Worm (Caenorhabditis elegans): ENCODE measurements around the gene F14D7.1.
"Not testable (repeated sequence)": the region's sequence is repeated elsewhere in the genome, so short reads cannot be mapped to it uniquely, and the experiment has no call there.

Gene F14D7.1

DNA sequence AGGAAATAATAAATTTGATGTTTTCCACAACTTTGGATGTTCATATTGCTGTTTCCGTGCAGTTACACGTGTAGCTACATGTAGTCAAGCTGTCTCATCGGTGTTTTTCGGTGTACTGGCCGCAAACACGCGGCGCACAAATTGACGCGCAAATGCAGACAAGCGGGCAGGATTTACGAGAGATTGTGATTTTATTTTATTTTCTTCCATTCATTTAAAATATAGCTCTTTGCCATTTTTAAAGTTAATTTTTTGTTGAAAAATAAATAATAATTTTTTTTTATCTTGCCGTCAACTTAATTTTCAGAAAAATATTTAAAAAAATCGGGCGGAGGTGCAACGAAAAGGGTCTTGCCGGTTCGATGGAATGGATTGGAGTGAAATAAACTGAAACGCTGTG is 15.0 kb downstream of the F14D7.1 start, which contains the start of gene F40G12.7:
Gene F40G12.7, plus strand, starts transcription at position 301 of the 400 bp plus-strand sequence.
- TF ChIP-seq ccch-3 (GFP tag; optimal IDR thresholded peaks at IDR 0.05); tbx-9 (tag; optimal IDR thresholded peaks at IDR 0.05; ENCODE audit: borderline replicate concordance); K11D2.4 (GFP tag; IDR thresholded peaks at IDR 0.05): not testable (repeated sequence)

DNA sequence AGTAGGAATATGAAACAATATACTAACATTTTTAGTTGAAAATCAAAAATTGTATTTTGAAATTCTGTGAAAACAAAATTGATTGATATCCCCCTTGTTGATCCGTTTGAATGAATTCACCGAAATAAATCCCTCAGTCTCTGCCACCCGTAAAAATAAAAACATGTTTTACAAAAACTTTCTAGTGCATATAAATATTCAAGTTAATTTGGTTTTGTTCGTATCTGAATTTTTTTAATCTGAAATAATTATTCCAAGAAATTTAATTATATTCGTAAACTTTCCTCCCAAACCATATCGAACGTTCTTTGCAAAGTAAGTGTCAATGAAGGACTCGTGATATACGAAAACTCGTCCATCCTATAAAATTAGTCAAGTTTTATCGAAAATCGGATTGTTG is 16.2 kb downstream of the F14D7.1 start, which contains the start of gene F40G12.6:
Gene F40G12.6, minus strand, starts transcription at position 101 of the 400 bp plus-strand sequence.
- TF ChIP-seq ceh-27 (GFP tag; optimal IDR thresholded peaks at IDR 0.05) (no peak), snpc-1.3 (tag; optimal IDR thresholded peaks at IDR 0.05; ENCODE audit: insufficient read depth) (no peak), nfya-2 (GFP tag; IDR thresholded peaks at IDR 0.05) (no peak), ztf-18 (tag; optimal IDR thresholded peaks at IDR 0.05) (no peak), hmg-20 (GFP tag; IDR thresholded peaks at IDR 0.05) (no peak), snpc-1.1 (tag; optimal IDR thresholded peaks at IDR 0.05; ENCODE audit: insufficient read depth) (no peak), attf-3 (GFP tag; conservative IDR thresholded peaks at IDR 0.05) (no peak), nhr-120 (GFP tag; IDR thresholded peaks at IDR 0.05) (no peak), Y95B8A.8 (GFP tag; IDR thresholded peaks at IDR 0.05) (no peak), somi-1 (GFP tag; optimal IDR thresholded peaks at IDR 0.05) (no peak), F57A8.1 (GFP tag; optimal IDR thresholded peaks at IDR 0.05) (no peak), tlf-1 (GFP tag; optimal IDR thresholded peaks at IDR 0.05) (no peak), F52B5.7 (tag; optimal IDR thresholded peaks at IDR 0.05) (no peak), B0336.3 (GFP tag; IDR thresholded peaks at IDR 0.05) (no peak), K11D2.4 (GFP tag; IDR thresholded peaks at IDR 0.05) (no peak), let-526 (GFP tag; IDR thresholded peaks at IDR 0.05) (no peak), T26A5.8 (tag; optimal IDR thresholded peaks at IDR 0.05) (no peak), mxl-1 (tag; optimal IDR thresholded peaks at IDR 0.05) (no peak), nhr-80 (tag; optimal IDR thresholded peaks at IDR 0.05) (no peak)

DNA sequence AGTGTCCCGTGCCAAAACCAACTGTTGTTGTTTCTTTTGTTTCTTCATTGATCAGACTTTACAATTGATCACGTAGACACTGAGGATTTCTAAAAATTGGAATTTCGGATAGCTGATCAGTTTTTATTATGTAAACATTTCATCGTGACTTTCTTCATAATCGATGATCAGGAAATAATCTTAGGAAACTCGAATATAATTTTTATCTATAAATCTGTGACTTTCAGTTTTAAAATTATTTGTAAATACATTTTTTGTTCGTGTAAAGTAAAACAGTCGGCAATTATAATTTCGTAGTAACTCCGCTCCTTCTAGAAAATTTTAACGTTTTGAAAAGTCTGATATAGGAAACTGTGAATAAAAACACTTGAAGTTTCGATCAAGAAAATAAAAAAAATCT is 18.5 kb downstream of the F14D7.1 start, which contains the start of gene F40G12.5:
Gene F40G12.5, minus strand, starts transcription at position 101 of the 400 bp plus-strand sequence.
- no peak for TF ChIP-seq ceh-27 (GFP tag; optimal IDR thresholded peaks at IDR 0.05)
- TF ChIP-seq die-1 (tag; optimal IDR thresholded peaks at IDR 0.05), result no peak

ce11 chrV:14268616-14269015 is 20.6 kb downstream of the F14D7.1 start, which contains the start of gene F40G12.4:
Gene F40G12.4 (minus strand): TSS chrV:14268716.
- TF ChIP-seq K12H6.12 (tag; optimal IDR thresholded peaks at IDR 0.05), result no peak
- TF ChIP-seq sdz-38 (tag; optimal IDR thresholded peaks at IDR 0.05), result no peak
- no peak for TF ChIP-seq Y53F4B.3 (GFP tag; IDR thresholded peaks at IDR 0.05)
- no peak for TF ChIP-seq F57A8.1 (GFP tag; optimal IDR thresholded peaks at IDR 0.05)

DNA sequence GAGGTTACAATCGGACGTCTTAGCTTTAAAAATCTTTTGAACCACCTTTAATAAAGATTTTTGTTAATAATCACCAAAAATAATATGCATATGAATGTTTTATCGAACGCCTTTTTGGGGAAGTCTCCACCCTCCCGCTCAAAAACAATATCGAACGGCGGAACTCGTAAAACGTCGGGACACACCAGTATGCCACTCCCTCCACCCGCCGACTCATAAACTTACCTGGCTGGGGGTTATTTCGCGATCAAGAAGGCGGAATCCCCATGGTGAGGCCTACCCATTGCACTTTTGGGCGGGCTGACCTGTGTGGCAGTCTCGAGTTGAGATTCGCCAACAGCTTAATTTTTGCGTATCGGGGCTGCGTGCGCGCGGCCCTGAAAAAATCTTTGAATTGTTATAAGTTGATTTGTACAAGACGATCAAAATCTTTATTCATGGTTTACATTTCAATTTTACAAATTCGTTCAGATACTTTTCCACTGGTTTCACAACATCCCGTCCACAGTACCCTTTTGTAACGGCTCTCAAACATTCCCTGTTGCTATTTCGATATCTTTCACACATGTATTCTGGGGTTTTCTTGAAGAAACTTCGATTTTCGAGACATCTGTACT is 21.8 kb downstream of the F14D7.1 start:
- 0 out of 2 replicates have a peak, but pooled peaks have one; percentile 15 for TF ChIP-seq madf-8 (GFP tag; conservative IDR thresholded peaks at IDR 0.05)
- TF ChIP-seq madf-6 (GFP tag; IDR thresholded peaks at IDR 0.05), result peak; percentile 72
- TF ChIP-seq ets-4 (GFP tag; optimal IDR thresholded peaks at IDR 0.05), result no peak
- no peak for TF ChIP-seq nfya-1 (tag; optimal IDR thresholded peaks at IDR 0.05; ENCODE audit: borderline replicate concordance, insufficient read depth)
- no peak for TF ChIP-seq nfyb-1 (GFP tag; IDR thresholded peaks at IDR 0.05)
- TF ChIP-seq bed-1 (GFP tag; IDR thresholded peaks at IDR 0.05), result no peak
- no peak for TF ChIP-seq B0035.1 (tag; optimal IDR thresholded peaks at IDR 0.05)
- TF ChIP-seq ZK185.1 (tag; optimal IDR thresholded peaks at IDR 0.05; ENCODE audit: poor library complexity, severe bottlenecking), result no peak
- TF ChIP-seq dox-1 (GFP tag; IDR thresholded peaks at IDR 0.05), result no peak; the same call in 1 of the 2 replicates
- peak; percentile 59 for TF ChIP-seq snpc-1.3 (tag; optimal IDR thresholded peaks at IDR 0.05; ENCODE audit: insufficient read depth)
- TF ChIP-seq snpc-3.4 (tag; optimal IDR thresholded peaks at IDR 0.05), result peak; percentile 79
- peak; percentile 23 for TF ChIP-seq F49E8.2 (tag; optimal IDR thresholded peaks at IDR 0.05; ENCODE audit: insufficient read depth)
- TF ChIP-seq athp-1 (tag; optimal IDR thresholded peaks at IDR 0.05), result no peak
- TF ChIP-seq lir-1 (GFP tag; conservative IDR thresholded peaks at IDR 0.05), result no peak
- TF ChIP-seq attf-6 (GFP tag; IDR thresholded peaks at IDR 0.05), result peak; percentile 73
- peak; percentile 92 for TF ChIP-seq snpc-4 (GFP tag; optimal IDR thresholded peaks at IDR 0.05)
- peak; percentile 82 to 96 (median 93) for TF ChIP-seq snpc-4 (tag; optimal IDR thresholded peaks at IDR 0.05)
